Worm (Caenorhabditis elegans) whole organism, L1 larva: ENCODE results near the gene pgl-2.

Source experiments
- efl-1 ChIP-seq, 4 experiments: fragments of 150-350 bp; optimal IDR thresholded peaks in 3 of 4; peaks in 1 of 4; 1 replicate in 1 of 4; 2 replicates in 3 of 4; lab custom pipeline; 2014; ENCODE audit warnings: missing biosample characterization in 2 of 4, missing genetic modification characterization in 2 of 4, missing genetic modification reagents in 2 of 4
- egl-27 ChIP-seq, 2 experiments: fragments of 150-350 bp in 1 of 2; sonication (generic microtip); optimal IDR thresholded peaks; 3 replicates each; lab custom pipeline; 2017 to 2018; ENCODE audit warnings: missing biosample characterization in 2 of 2, missing genetic modification characterization in 2 of 2, missing genetic modification reagents in 2 of 2
- elt-2 ChIP-seq: sonication (generic microtip); optimal IDR thresholded peaks from 2 replicates; lab custom pipeline; 2016; ENCODE audit warnings: missing genetic modification characterization, mild to moderate bottlenecking, inconsistent platforms, missing compliant biosample characterization, missing genetic modification reagents
- fos-1 ChIP-seq: fragments of 150-350 bp; optimal IDR thresholded peaks from 2 replicates; lab custom pipeline; 2014; ENCODE audit warnings: missing biosample characterization, missing genetic modification characterization
- lin-13 ChIP-seq: fragments of 150-350 bp; optimal IDR thresholded peaks from 2 replicates; lab custom pipeline; 2014; ENCODE audit warnings: missing biosample characterization, missing genetic modification reagents, missing genetic modification characterization
- lsy-2 ChIP-seq, 2 experiments: fragments of 150-350 bp; optimal IDR thresholded peaks; 2 replicates each; lab custom pipeline; 2014; ENCODE audit warnings: missing biosample characterization in 2 of 2, missing genetic modification characterization in 2 of 2
- nhr-19 ChIP-seq: fragments of 200-800 bp; sonication (Bioruptor generic); conservative IDR thresholded peaks from 2 replicates; pipeline ENCODE4 v1.3.6; 2022; ENCODE audit warnings: missing genetic modification characterization, missing compliant biosample characterization
- nhr-76 ChIP-seq: sonication (generic microtip); optimal IDR thresholded peaks from 2 replicates; lab custom pipeline; 2017; ENCODE audit warnings: missing biosample characterization, missing genetic modification characterization
- nhr-90 ChIP-seq: sonication (generic microtip); optimal IDR thresholded peaks from 2 replicates; lab custom pipeline; 2016; ENCODE audit warnings: mild to moderate bottlenecking, missing genetic modification characterization, missing compliant biosample characterization; ENCODE audit not compliant: poor library complexity
- snpc-4 ChIP-seq: fragments of 150-350 bp; optimal IDR thresholded peaks from 2 replicates; lab custom pipeline; 2014; ENCODE audit warnings: missing biosample characterization, missing genetic modification characterization
- sox-4 ChIP-seq: sonication (generic microtip); optimal IDR thresholded peaks from 2 replicates; lab custom pipeline; 2016; ENCODE audit warnings: missing genetic modification characterization, missing compliant biosample characterization
- unc-130 ChIP-seq: fragments of 150-350 bp; optimal IDR thresholded peaks from 2 replicates; lab custom pipeline; 2017; ENCODE audit warnings: missing biosample characterization, missing genetic modification characterization, inconsistent platforms
- vab-15 ChIP-seq: sonication (generic microtip); optimal IDR thresholded peaks from 2 replicates; lab custom pipeline; 2017; ENCODE audit warnings: missing genotype, mild to moderate bottlenecking, missing genetic modification characterization, missing compliant biosample characterization

ce11 chrIII:8650235-8650817 lies 24.9 kb downstream of the pgl-2 start, which contains the start of gene flp-23:
- TF ChIP-seq vab-15 (tag; lab: Kevin White, UChicago) (no peak), nhr-90 (tag; lab: Kevin White, UChicago) (peak; percentile 22), unc-130 (no peak), sox-4 (tag; lab: Kevin White, UChicago) (no peak), lin-13 (GFP tag; lab: Kevin White, UChicago) (peak; percentile 1), elt-2 (no peak), nhr-76 (no peak), snpc-4 (tag; lab: Kevin White, UChicago) (no peak), lsy-2 (tag; optimal IDR thresholded peaks at IDR 0.05; lab: Kevin White, UChicago) (peak; percentile 29 to 50), fos-1 (tag; lab: Kevin White, UChicago) (no peak), egl-27 (tag; optimal IDR thresholded peaks at IDR 0.05; lab: Kevin White, UChicago) (no peak), nhr-19 (GFP tag; lab: Robert Waterston, UW) (no peak), efl-1 (optimal IDR thresholded peaks at IDR 0.05; lab: Kevin White, UChicago) (peak; percentile 19 to 34), efl-1 (GFP tag; optimal IDR thresholded peaks at IDR 0.05 in 1 of 2; lab: Kevin White, UChicago) (peak in 1 of 2 experiments; percentile 33)
